Fruit fly (Drosophila melanogaster): ENCODE results near the gene GV1.

Gene GV1

dm6 chr3L:1835064-1835463 is 24.7 kb downstream of the GV1 start, which contains the start of gene Cpr62Bb:
Cpr62Bb (minus strand) TSS chr3L:1835164.
- TF ChIP-seq Mnt (GFP tag; optimal IDR thresholded peaks at IDR 0.05) (no peak), CG12768 (GFP tag; optimal IDR thresholded peaks at IDR 0.05) (no peak), bab1 (GFP tag; optimal IDR thresholded peaks at IDR 0.05) (no peak), cic (GFP tag; optimal IDR thresholded peaks at IDR 0.05) (no peak), CG7045 (GFP tag; optimal IDR thresholded peaks at IDR 0.05) (no peak), pad (GFP tag; optimal IDR thresholded peaks at IDR 0.05) (no peak), Crg-1 (GFP tag; optimal IDR thresholded peaks at IDR 0.05) (no peak), Hr96 (GFP tag; optimal IDR thresholded peaks at IDR 0.05) (no peak), toe (GFP tag; optimal IDR thresholded peaks at IDR 0.05) (no peak), kay (GFP tag; ENCODE audit: borderline replicate concordance) (no peak), tj (GFP tag; optimal IDR thresholded peaks at IDR 0.05) (no peak), CG1620 (GFP tag; optimal IDR thresholded peaks at IDR 0.05) (no peak), CG14711 (tag; optimal IDR thresholded peaks at IDR 0.05) (no peak), Clk (GFP tag; optimal IDR thresholded peaks at IDR 0.05) (no peak), cnc (optimal IDR thresholded peaks at IDR 0.05) (no peak), CG5204 (GFP tag; optimal IDR thresholded peaks at IDR 0.05) (no peak), ovo (GFP tag; optimal IDR thresholded peaks at IDR 0.05) (no peak)

dm6 chr3L:1841984-1842383 is 31.6 kb downstream of the GV1 start, which contains the start of gene Cpr62Bc:
Cpr62Bc (minus strand) TSS chr3L:1842084.
- TF ChIP-seq CG11617 (GFP tag; optimal IDR thresholded peaks at IDR 0.05), result no peak
- TF ChIP-seq ovo (GFP tag; optimal IDR thresholded peaks at IDR 0.05), result no peak
- no peak for TF ChIP-seq cnc (optimal IDR thresholded peaks at IDR 0.05)
- no peak for TF ChIP-seq Crg-1 (GFP tag; optimal IDR thresholded peaks at IDR 0.05)
- no peak for TF ChIP-seq CG7045 (GFP tag; optimal IDR thresholded peaks at IDR 0.05)
- no peak for TF ChIP-seq Clk (GFP tag; optimal IDR thresholded peaks at IDR 0.05)
- no peak for TF ChIP-seq bab1 (GFP tag; optimal IDR thresholded peaks at IDR 0.05)
- TF ChIP-seq CG14711 (tag; optimal IDR thresholded peaks at IDR 0.05), result no peak

dm6 chr3L:1844600-1844999 is 34.2 kb downstream of the GV1 start:
- TF ChIP-seq cic (GFP tag; optimal IDR thresholded peaks at IDR 0.05), result no peak
- TF ChIP-seq kay (GFP tag; ENCODE audit: borderline replicate concordance), result no peak
- TF ChIP-seq Clk (GFP tag; optimal IDR thresholded peaks at IDR 0.05), result no peak
- TF ChIP-seq bab1 (GFP tag; optimal IDR thresholded peaks at IDR 0.05), result no peak
- no peak for TF ChIP-seq Mnt (GFP tag; optimal IDR thresholded peaks at IDR 0.05)
- no peak for TF ChIP-seq toe (GFP tag; optimal IDR thresholded peaks at IDR 0.05)

dm6 chr3L:1850498-1850897 is 40.1 kb downstream of the GV1 start:
- TF ChIP-seq Mnt (GFP tag; optimal IDR thresholded peaks at IDR 0.05) (no peak), CG5204 (GFP tag; optimal IDR thresholded peaks at IDR 0.05) (no peak), toe (GFP tag; optimal IDR thresholded peaks at IDR 0.05) (no peak), CG14711 (tag; optimal IDR thresholded peaks at IDR 0.05) (no peak), ovo (GFP tag; optimal IDR thresholded peaks at IDR 0.05) (no peak), CG33017 (tag; optimal IDR thresholded peaks at IDR 0.05) (no peak), kay (GFP tag; ENCODE audit: borderline replicate concordance) (peak; percentile 5), tj (GFP tag; optimal IDR thresholded peaks at IDR 0.05) (no peak)

- TF ChIP-seq bab1 (GFP tag; optimal IDR thresholded peaks at IDR 0.05), result no peak
Measured at dm6 chr3L:1853277-1853676, 42.9 kb downstream of the GV1 start.

dm6 chr3L:1855491-1855890 is 45.1 kb downstream of the GV1 start, which contains the start of gene CNMa:
CNMa (minus strand) TSS chr3L:1855591.
- TF ChIP-seq Hr96 (GFP tag; optimal IDR thresholded peaks at IDR 0.05) (no peak), tj (GFP tag; optimal IDR thresholded peaks at IDR 0.05) (no peak), CG11617 (GFP tag; optimal IDR thresholded peaks at IDR 0.05) (no peak), CG7045 (GFP tag; optimal IDR thresholded peaks at IDR 0.05) (no peak), bab1 (GFP tag; optimal IDR thresholded peaks at IDR 0.05) (no peak), Mnt (GFP tag; optimal IDR thresholded peaks at IDR 0.05) (no peak), CG7101 (tag; optimal IDR thresholded peaks at IDR 0.05) (no peak), CG5204 (GFP tag; optimal IDR thresholded peaks at IDR 0.05) (no peak), Clk (GFP tag; optimal IDR thresholded peaks at IDR 0.05) (no peak), pad (GFP tag; optimal IDR thresholded peaks at IDR 0.05) (no peak), CG33017 (tag; optimal IDR thresholded peaks at IDR 0.05) (no peak), toe (GFP tag; optimal IDR thresholded peaks at IDR 0.05) (no peak), CG1620 (GFP tag; optimal IDR thresholded peaks at IDR 0.05) (no peak), CG12768 (GFP tag; optimal IDR thresholded peaks at IDR 0.05) (no peak), Crg-1 (GFP tag; optimal IDR thresholded peaks at IDR 0.05) (no peak), cnc (optimal IDR thresholded peaks at IDR 0.05) (no peak), CG14711 (tag; optimal IDR thresholded peaks at IDR 0.05) (no peak), ovo (GFP tag; optimal IDR thresholded peaks at IDR 0.05) (no peak)

- TF ChIP-seq Mnt (GFP tag; optimal IDR thresholded peaks at IDR 0.05) (peak; percentile 64), ovo (GFP tag; optimal IDR thresholded peaks at IDR 0.05) (peak; percentile 49), CG12768 (GFP tag; optimal IDR thresholded peaks at IDR 0.05) (peak; percentile 79), kay (GFP tag; ENCODE audit: borderline replicate concordance) (peak; percentile 79), cic (GFP tag; optimal IDR thresholded peaks at IDR 0.05) (peak; percentile 37), CG7045 (GFP tag; optimal IDR thresholded peaks at IDR 0.05) (peak; percentile 63), CG11617 (GFP tag; optimal IDR thresholded peaks at IDR 0.05) (peak; percentile 66), CG14711 (tag; optimal IDR thresholded peaks at IDR 0.05) (peak; percentile 75), CG1620 (GFP tag; optimal IDR thresholded peaks at IDR 0.05) (peak; percentile 81), cnc (optimal IDR thresholded peaks at IDR 0.05) (no peak), tj (GFP tag; optimal IDR thresholded peaks at IDR 0.05) (peak; percentile 52), CG5204 (GFP tag; optimal IDR thresholded peaks at IDR 0.05) (peak; percentile 85), CG7101 (tag; optimal IDR thresholded peaks at IDR 0.05) (peak; percentile 73), toe (GFP tag; optimal IDR thresholded peaks at IDR 0.05) (peak; percentile 78), pad (GFP tag; optimal IDR thresholded peaks at IDR 0.05) (peak; percentile 67), CG33017 (tag; optimal IDR thresholded peaks at IDR 0.05) (peak; percentile 25), bab1 (GFP tag; optimal IDR thresholded peaks at IDR 0.05) (peak; percentile 76), Hr96 (GFP tag; optimal IDR thresholded peaks at IDR 0.05) (peak; percentile 81), Clk (GFP tag; optimal IDR thresholded peaks at IDR 0.05) (peak; percentile 68), Crg-1 (GFP tag; optimal IDR thresholded peaks at IDR 0.05) (peak; percentile 90)
Measured at dm6 chr3L:1856467-1857350, 46.3 kb downstream of the GV1 start, which contains the start of gene CG12024. CG12024 (plus strand) TSS chr3L:1857165.
